Worm (Caenorhabditis elegans): ENCODE results near the gene cpg-23.

cpg-23 gene

ce11 chrV:19133507-19133906 lies 7.1 kb upstream of the cpg-23 start, which contains the start of gene Y39B6A.10:
Y39B6A.10 (minus strand) TSS chrV:19133607.
- TF ChIP-seq tbx-2 (tag; optimal IDR thresholded peaks at IDR 0.05): no peak
- no peak for TF ChIP-seq nhr-28 (tag; optimal IDR thresholded peaks at IDR 0.05)
- no peak for TF ChIP-seq aly-2 (tag; optimal IDR thresholded peaks at IDR 0.05)
- TF ChIP-seq ceh-82 (tag; optimal IDR thresholded peaks at IDR 0.05): no peak
- TF ChIP-seq fkh-10 (GFP tag; optimal IDR thresholded peaks at IDR 0.05): no peak
- no peak for TF ChIP-seq pqm-1 (tag; optimal IDR thresholded peaks at IDR 0.05)
- TF ChIP-seq nhr-84 (tag; optimal IDR thresholded peaks at IDR 0.05): no peak
- no peak for TF ChIP-seq tlp-1 (tag; optimal IDR thresholded peaks at IDR 0.05)
- TF ChIP-seq snpc-4 (tag; optimal IDR thresholded peaks at IDR 0.05): no peak
- TF ChIP-seq sup-37 (GFP tag; optimal IDR thresholded peaks at IDR 0.05): no peak
- TF ChIP-seq hlh-17 (GFP tag; optimal IDR thresholded peaks at IDR 0.05; ENCODE audit: borderline replicate concordance): no peak

ce11 chrV:19136206-19136605 lies 4.4 kb upstream of the cpg-23 start, which contains the start of gene Y39B6A.9:
Y39B6A.9 (plus strand) TSS chrV:19136506.
- no peak for TF ChIP-seq egl-27 (tag; optimal IDR thresholded peaks at IDR 0.05)
- TF ChIP-seq Y116A8C.19 (tag; optimal IDR thresholded peaks at IDR 0.05; ENCODE audit: borderline replicate concordance): no peak
- TF ChIP-seq ztf-11 (tag; optimal IDR thresholded peaks at IDR 0.05): no peak
- no peak for TF ChIP-seq ceh-63 (GFP tag; optimal IDR thresholded peaks at IDR 0.05)
- no peak for TF ChIP-seq zip-4 (GFP tag; optimal IDR thresholded peaks at IDR 0.05)
- no peak for TF ChIP-seq sup-37 (GFP tag; optimal IDR thresholded peaks at IDR 0.05)
- TF ChIP-seq snpc-4 (tag; optimal IDR thresholded peaks at IDR 0.05): no peak
- no peak for TF ChIP-seq irx-1 (tag; optimal IDR thresholded peaks at IDR 0.05)
- no peak for TF ChIP-seq tbx-2 (tag; optimal IDR thresholded peaks at IDR 0.05)
- TF ChIP-seq isw-1 (GFP tag; IDR thresholded peaks at IDR 0.05): no peak
- no peak for TF ChIP-seq elt-2 (tag; optimal IDR thresholded peaks at IDR 0.05)
- no peak for TF ChIP-seq lir-3 (tag; optimal IDR thresholded peaks at IDR 0.05; ENCODE audit: poor library complexity)
- TF ChIP-seq nhr-85 (tag): no peak
- no peak for TF ChIP-seq hlh-17 (GFP tag; optimal IDR thresholded peaks at IDR 0.05; ENCODE audit: borderline replicate concordance)

- TF ChIP-seq lin-35 (GFP tag; optimal IDR thresholded peaks at IDR 0.05) (peak in 1 of 2 experiments; percentile 13), nhr-19 (GFP tag; conservative IDR thresholded peaks at IDR 0.05) (peak; percentile 28), efl-1 (optimal IDR thresholded peaks at IDR 0.05) (no peak), efl-1 (GFP tag; optimal IDR thresholded peaks at IDR 0.05 in 1 of 2) (peak in 1 of 2 experiments; percentile 45), hlh-17 (GFP tag; optimal IDR thresholded peaks at IDR 0.05; ENCODE audit: borderline replicate concordance) (no peak), nhr-47 (tag; optimal IDR thresholded peaks at IDR 0.05) (peak; percentile 2), fkh-8 (tag; optimal IDR thresholded peaks at IDR 0.05) (no peak)
Observed at ce11 chrV:19142595-19142994, 2.0 kb downstream of the cpg-23 start.

ce11 chrV:19148350-19148749 lies 7.8 kb downstream of the cpg-23 start:
- no peak for TF ChIP-seq lin-14 (GFP tag; optimal IDR thresholded peaks at IDR 0.05)
- no peak for TF ChIP-seq aha-1 (tag; optimal IDR thresholded peaks at IDR 0.05)
- TF ChIP-seq hlh-17 (GFP tag; optimal IDR thresholded peaks at IDR 0.05; ENCODE audit: borderline replicate concordance): no peak
- TF ChIP-seq unc-98 (GFP tag; IDR thresholded peaks at IDR 0.05): no peak
- no peak for TF ChIP-seq pqm-1 (tag; optimal IDR thresholded peaks at IDR 0.05)
- no peak for TF ChIP-seq dsc-1 (tag; optimal IDR thresholded peaks at IDR 0.05)
- no peak for TF ChIP-seq ceh-90 (tag; optimal IDR thresholded peaks at IDR 0.05)
- TF ChIP-seq alr-1 (tag; optimal IDR thresholded peaks at IDR 0.05; ENCODE audit: borderline replicate concordance): no peak
- TF ChIP-seq rnt-1 (tag; optimal IDR thresholded peaks at IDR 0.05): no peak
- no peak for TF ChIP-seq lsy-2 (tag; optimal IDR thresholded peaks at IDR 0.05)
- no peak for TF ChIP-seq hlh-4 (tag; optimal IDR thresholded peaks at IDR 0.05)
- TF ChIP-seq nhr-71 (tag; optimal IDR thresholded peaks at IDR 0.05): no peak
- no peak for TF ChIP-seq nhr-12 (tag; optimal IDR thresholded peaks at IDR 0.05)
- no peak for TF ChIP-seq hpl-2 (GFP tag; optimal IDR thresholded peaks at IDR 0.05)
- TF ChIP-seq fkh-4 (tag; optimal IDR thresholded peaks at IDR 0.05; ENCODE audit: borderline replicate concordance): no peak
- TF ChIP-seq swsn-7 (tag; optimal IDR thresholded peaks at IDR 0.05): no peak
- no peak for TF ChIP-seq isw-1 (GFP tag; IDR thresholded peaks at IDR 0.05)
- no peak for TF ChIP-seq nhr-47 (tag; optimal IDR thresholded peaks at IDR 0.05)
- no peak for TF ChIP-seq fkh-8 (tag; optimal IDR thresholded peaks at IDR 0.05)

Data from whole organism, L1 larva.